Fruit fly (Drosophila melanogaster): ENCODE measurements around the gene dac.
A peak's percentile ranks its signal among the peaks of the same experiment; 100 is the strongest.

dac gene

dm6 chr2L:16534174-16534835 lies 48.5 kb upstream of the dac start:
- TF ChIP-seq CG6854 (GFP tag; optimal IDR thresholded peaks at IDR 0.05) (no peak), CG11696 (GFP tag; IDR thresholded peaks at IDR 0.05) (peak; percentile 20; the same call in 1 of the 2 replicates), CG3065 (GFP tag; optimal IDR thresholded peaks at IDR 0.05) (peak; percentile 68), sima (GFP tag; optimal IDR thresholded peaks at IDR 0.05) (no peak), ash1 (GFP tag; optimal IDR thresholded peaks at IDR 0.05) (no peak), CG4617 (GFP tag; optimal IDR thresholded peaks at IDR 0.05; ENCODE audit: borderline replicate concordance) (no peak), nau (GFP tag; optimal IDR thresholded peaks at IDR 0.05) (peak; percentile 76), CG5953 (GFP tag; IDR thresholded peaks at IDR 0.05) (no peak), ind (GFP tag; optimal IDR thresholded peaks at IDR 0.05) (no peak), HLHmδ (GFP tag; optimal IDR thresholded peaks at IDR 0.05) (peak; percentile 89), CG4360 (GFP tag; IDR thresholded peaks at IDR 0.05) (peak; percentile 89), org-1 (GFP tag; optimal IDR thresholded peaks at IDR 0.05) (no peak), Fer3 (tag; optimal IDR thresholded peaks at IDR 0.05) (peak; percentile 41), CG1529 (GFP tag; optimal IDR thresholded peaks at IDR 0.05) (peak; percentile 39), CG18011 (GFP tag; optimal IDR thresholded peaks at IDR 0.05) (no peak), Camta (GFP tag; optimal IDR thresholded peaks at IDR 0.05) (no peak), Mes4 (GFP tag; optimal IDR thresholded peaks at IDR 0.05) (no peak), Atf-2 (GFP tag; optimal IDR thresholded peaks at IDR 0.05) (no peak), vnd (GFP tag; IDR thresholded peaks at IDR 0.05; ENCODE audit: partially characterized antibody) (no peak), cg (GFP tag; optimal IDR thresholded peaks at IDR 0.05) (peak; percentile 43), zfh2 (GFP tag; optimal IDR thresholded peaks at IDR 0.05) (no peak), klu (GFP tag; IDR thresholded peaks at IDR 0.05) (0 out of 2 replicates have a peak, but pooled peaks have one; percentile 12), Stat92E (GFP tag; optimal IDR thresholded peaks at IDR 0.05) (no peak), usp (GFP tag; optimal IDR thresholded peaks at IDR 0.05) (no peak), Chrac-16 (GFP tag; optimal IDR thresholded peaks at IDR 0.05) (no peak), B-H2 (GFP tag; optimal IDR thresholded peaks at IDR 0.05) (no peak), peb (GFP tag; IDR thresholded peaks at IDR 0.05) (no peak), CG8089 (GFP tag; optimal IDR thresholded peaks at IDR 0.05) (peak; percentile 33), Dip2 (GFP tag; IDR thresholded peaks at IDR 0.05) (no peak), slou (GFP tag; optimal IDR thresholded peaks at IDR 0.05) (no peak), Lhr (GFP tag; optimal IDR thresholded peaks at IDR 0.05) (no peak), pb (GFP tag; optimal IDR thresholded peaks at IDR 0.05) (peak; percentile 45), CG10274 (GFP tag; optimal IDR thresholded peaks at IDR 0.05) (no peak), CG7556 (GFP tag; optimal IDR thresholded peaks at IDR 0.05) (no peak), chn (GFP tag; optimal IDR thresholded peaks at IDR 0.05) (peak; percentile 74), Gug (GFP tag; IDR thresholded peaks at IDR 0.05) (no peak), Doc3 (GFP tag; IDR thresholded peaks at IDR 0.05; ENCODE audit: partially characterized antibody) (no peak), CG2678 (tag; optimal IDR thresholded peaks at IDR 0.05) (no peak), CG14014 (GFP tag; IDR thresholded peaks at IDR 0.05) (peak; percentile 57; the same call in 1 of the 2 replicates), dimm (GFP tag; IDR thresholded peaks at IDR 0.05) (no peak), Blimp-1 (GFP tag; optimal IDR thresholded peaks at IDR 0.05) (no peak), Optix (GFP tag; IDR thresholded peaks at IDR 0.05) (no peak), CG31388 (GFP tag; optimal IDR thresholded peaks at IDR 0.05) (no peak), MESR4 (GFP tag; optimal IDR thresholded peaks at IDR 0.05) (no peak), eyg (GFP tag; optimal IDR thresholded peaks at IDR 0.05) (no peak), Usf (GFP tag; optimal IDR thresholded peaks at IDR 0.05) (no peak), CG8944 (GFP tag; optimal IDR thresholded peaks at IDR 0.05) (no peak), ttk (GFP tag; IDR thresholded peaks at IDR 0.05) (no peak), CG9609 (GFP tag; optimal IDR thresholded peaks at IDR 0.05) (no peak), CG43689 (GFP tag; IDR thresholded peaks at IDR 0.05) (no peak), danr (GFP tag; IDR thresholded peaks at IDR 0.05) (no peak)

Data from whole organism, embryonic.